Worm (Caenorhabditis elegans): Measurements from ENCODE around the gene T13F2.2.

DNA sequence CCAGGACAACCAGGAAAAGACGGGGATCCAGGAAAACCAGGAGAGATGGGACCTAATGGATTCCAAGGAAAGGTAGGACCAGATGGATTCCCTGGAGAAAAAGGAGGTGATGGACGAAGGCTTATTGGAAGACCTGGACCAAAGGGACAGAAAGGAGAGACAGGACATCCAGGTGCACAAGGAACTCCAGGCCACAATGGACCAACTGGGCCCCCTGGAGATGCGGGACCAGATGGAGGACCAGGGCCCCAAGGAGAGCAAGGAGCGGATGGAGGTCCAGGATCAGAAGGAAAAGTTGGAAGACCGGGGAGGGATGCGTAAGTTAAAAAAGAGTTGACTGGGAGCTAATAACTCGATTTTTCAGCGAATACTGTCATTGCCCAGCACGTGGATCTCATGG, 25.4 kb upstream of the T13F2.2 start:
- no peak for TF ChIP-seq ama-1 (optimal IDR thresholded peaks at IDR 0.05)
- no peak for TF ChIP-seq tbx-11 (GFP tag; IDR thresholded peaks at IDR 0.05)
- TF ChIP-seq flt-1 (GFP tag; IDR thresholded peaks at IDR 0.05) = no peak
- no peak for TF ChIP-seq ceh-36 (tag; optimal IDR thresholded peaks at IDR 0.05)
- no peak for TF ChIP-seq aly-1 (tag; optimal IDR thresholded peaks at IDR 0.05)
- TF ChIP-seq pes-1 (GFP tag; IDR thresholded peaks at IDR 0.05) = no peak
- TF ChIP-seq ceh-13 (GFP tag; optimal IDR thresholded peaks at IDR 0.05) = no peak
- no peak for TF ChIP-seq hnd-1 (tag; optimal IDR thresholded peaks at IDR 0.05)

Data from whole organism, early embryonic.